Worm (Caenorhabditis elegans) whole organism, late embryonic: ENCODE measurements around the gene F38A1.11.

ENCODE experiments used
- K09A11.1 ChIP-seq: sonication (generic microtip); optimal IDR thresholded peaks from 2 replicates; lab custom pipeline; 2017; ENCODE audit warnings: antibody characterized with exemption, mild to moderate bottlenecking, missing genetic modification characterization, missing compliant biosample characterization; ENCODE audit not compliant: insufficient read depth
- T23F11.4 ChIP-seq: fragments of 200-800 bp; sonication (Bioruptor generic); optimal IDR thresholded peaks from 2 replicates; lab custom pipeline; 2018; ENCODE audit warnings: mild to moderate bottlenecking, missing genetic modification characterization, missing compliant biosample characterization
- ceh-31 ChIP-seq: sonication (generic microtip); optimal IDR thresholded peaks from 2 replicates; lab custom pipeline; 2016; ENCODE audit warnings: missing genetic modification characterization, missing compliant biosample characterization
- che-1 ChIP-seq: sonication (generic microtip); optimal IDR thresholded peaks from 2 replicates; lab custom pipeline; 2016; ENCODE audit warnings: mild to moderate bottlenecking, missing genetic modification characterization, missing compliant biosample characterization
- dve-1 ChIP-seq: sonication (generic microtip); optimal IDR thresholded peaks from 2 replicates; lab custom pipeline; 2017; ENCODE audit warnings: antibody characterized with exemption, mild to moderate bottlenecking, missing genetic modification characterization, missing compliant biosample characterization
- nhr-11 ChIP-seq: fragments of 150-350 bp; optimal IDR thresholded peaks from 2 replicates; lab custom pipeline; 2014; ENCODE audit warnings: missing biosample characterization, missing genetic modification characterization
- pqm-1 ChIP-seq: sonication (generic microtip); optimal IDR thresholded peaks from 2 replicates; lab custom pipeline; 2016; ENCODE audit warnings: missing genetic modification characterization, missing compliant biosample characterization
- ref-2 ChIP-seq: sonication (generic microtip); optimal IDR thresholded peaks from 2 replicates; lab custom pipeline; 2016; ENCODE audit warnings: missing genetic modification characterization, missing compliant biosample characterization
- ttx-3 ChIP-seq: sonication (generic microtip); optimal IDR thresholded peaks from 2 replicates; lab custom pipeline; 2016; ENCODE audit warnings: missing genetic modification reagents, missing genetic modification characterization, missing compliant biosample characterization
- unc-86 ChIP-seq: sonication (generic microtip); optimal IDR thresholded peaks from 2 replicates; lab custom pipeline; 2016; ENCODE audit warnings: missing genetic modification characterization, missing compliant biosample characterization

ce11 chrIV:1231589-1231988 is 15.6 kb upstream of the F38A1.11 start, which contains the start of gene W09G12.6:
- TF ChIP-seq ref-2 (tag; lab: Kevin White, UChicago): no peak
- no peak for TF ChIP-seq nhr-11
- TF ChIP-seq ceh-31: no peak
- no peak for TF ChIP-seq pqm-1 (tag; lab: Kevin White, UChicago)
- no peak for TF ChIP-seq T23F11.4
- no peak for TF ChIP-seq ttx-3
- no peak for TF ChIP-seq K09A11.1 (tag; lab: Kevin White, UChicago)
- TF ChIP-seq dve-1 (tag; lab: Kevin White, UChicago): no peak
- no peak for TF ChIP-seq unc-86
- no peak for TF ChIP-seq che-1 (tag; lab: Kevin White, UChicago)
